Fruit fly (Drosophila melanogaster) Kc167 (cell line): ENCODE measurements around the gene cav.

Source experiments
- Sin3A ChIP-seq: fragments of >200 bp; optimal IDR thresholded peaks from 2 replicates; lab custom pipeline; 2018; ENCODE audit warnings: missing external identifiers
- h ChIP-seq: fragments of >200 bp; optimal IDR thresholded peaks from 3 replicates; lab custom pipeline; 2018; ENCODE audit warnings: missing external identifiers
- insv ChIP-seq: fragments of >200 bp; optimal IDR thresholded peaks from 3 replicates; lab custom pipeline; 2018; ENCODE audit warnings: missing external identifiers
- psq ChIP-seq: fragments of >200 bp; optimal IDR thresholded peaks from 2 replicates; lab custom pipeline; 2017; ENCODE audit warnings: missing external identifiers
- ttk ChIP-seq: sonication (Bioruptor generic); optimal IDR thresholded peaks from 2 replicates; lab custom pipeline; 2017; ENCODE audit warnings: missing external identifiers

- TF ChIP-seq insv (lab: Kevin White, UChicago) (no peak), ttk (lab: Kevin White, UChicago) (no peak), Sin3A (lab: Kevin White, UChicago) (no peak), psq (no peak), h (lab: Kevin White, UChicago) (no peak)
Measured at dm6 chr3R:24233366-24234161, 12.7 kb downstream of the cav start.
